Fruit fly (Drosophila melanogaster) ovary, adult (tissue): Measurements from ENCODE around the gene tctn.
A peak's percentile ranks its signal among the peaks of the same experiment; 100 is the strongest.

Experiments
- CG17801 ChIP-seq: fragments of 200-800 bp; optimal IDR thresholded peaks from 2 replicates; lab custom pipeline; 2019; ENCODE audit warnings: missing biosample characterization, mild to moderate bottlenecking, missing genetic modification characterization, moderate library complexity; ENCODE audit not compliant: partially characterized antibody

Gene tctn

DNA sequence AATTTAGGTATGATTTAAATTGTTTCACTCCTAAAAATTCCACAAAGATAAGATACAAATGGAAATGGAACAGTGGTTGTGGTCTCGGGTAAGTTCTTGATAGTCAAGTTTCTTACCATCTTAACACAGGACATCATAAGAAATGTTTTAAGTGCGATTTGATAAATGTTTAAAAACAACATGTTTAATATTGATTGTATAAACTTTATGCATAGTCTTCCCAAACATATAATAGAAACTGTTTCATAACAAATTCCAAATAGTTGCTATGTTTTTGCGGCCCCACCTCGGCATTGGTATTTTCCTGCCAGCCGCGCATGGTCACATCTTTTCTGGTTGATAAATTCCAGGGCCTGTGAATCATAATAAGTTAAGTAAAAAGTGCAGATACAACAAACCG is 5.6 kb downstream of the tctn start, which contains the start of gene Arpc4:
Gene Arpc4 (plus strand): TSS at position 318 of the 400 bp plus-strand sequence.
- peak; percentile 23 for TF ChIP-seq CG17801 (GFP tag; lab: Kevin White, UChicago)

DNA sequence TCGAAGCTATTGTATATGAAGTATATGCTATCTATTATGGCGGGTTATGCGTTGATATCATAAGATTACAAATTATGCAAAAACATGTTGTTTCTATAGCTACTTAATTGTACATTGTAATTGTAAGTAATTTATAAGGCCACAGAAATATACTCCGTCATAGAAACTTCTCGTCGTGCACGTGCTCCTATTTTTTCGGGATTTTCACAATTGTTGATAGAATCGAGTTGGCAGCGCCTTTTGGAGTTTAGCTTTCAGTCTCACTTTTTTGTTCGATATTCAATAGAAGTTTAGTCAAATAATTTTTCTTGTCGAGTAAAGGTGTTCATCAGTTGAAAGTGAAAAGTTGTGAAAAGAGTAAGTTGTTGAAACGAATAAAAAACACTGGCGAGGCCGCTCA is 12.2 kb downstream of the tctn start, which contains the start of gene CG31642:
Gene CG31642 (plus strand): TSS at position 301 of the 400 bp plus-strand sequence.
- no peak for TF ChIP-seq CG17801 (GFP tag; lab: Kevin White, UChicago)

DNA sequence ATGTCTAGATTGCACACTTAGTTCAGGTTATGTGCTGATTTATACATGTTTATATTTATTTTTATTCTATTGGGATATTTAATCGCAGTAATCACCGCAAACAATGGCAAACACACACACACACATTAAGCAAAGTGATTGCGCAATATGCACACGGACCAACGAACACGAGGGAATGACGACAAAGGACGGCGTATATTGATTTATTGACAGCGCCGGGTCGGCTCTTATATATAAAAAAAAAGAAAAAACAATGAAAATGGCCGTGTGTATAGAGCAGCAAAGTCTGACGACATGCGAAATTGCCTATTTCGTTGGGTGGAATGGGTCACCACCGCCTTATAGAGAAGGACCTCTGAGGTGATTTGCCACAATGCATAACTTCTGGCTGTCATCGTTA is 19.7 kb downstream of the tctn start:
- TF ChIP-seq CG17801 (GFP tag; lab: Kevin White, UChicago) = no peak

DNA sequence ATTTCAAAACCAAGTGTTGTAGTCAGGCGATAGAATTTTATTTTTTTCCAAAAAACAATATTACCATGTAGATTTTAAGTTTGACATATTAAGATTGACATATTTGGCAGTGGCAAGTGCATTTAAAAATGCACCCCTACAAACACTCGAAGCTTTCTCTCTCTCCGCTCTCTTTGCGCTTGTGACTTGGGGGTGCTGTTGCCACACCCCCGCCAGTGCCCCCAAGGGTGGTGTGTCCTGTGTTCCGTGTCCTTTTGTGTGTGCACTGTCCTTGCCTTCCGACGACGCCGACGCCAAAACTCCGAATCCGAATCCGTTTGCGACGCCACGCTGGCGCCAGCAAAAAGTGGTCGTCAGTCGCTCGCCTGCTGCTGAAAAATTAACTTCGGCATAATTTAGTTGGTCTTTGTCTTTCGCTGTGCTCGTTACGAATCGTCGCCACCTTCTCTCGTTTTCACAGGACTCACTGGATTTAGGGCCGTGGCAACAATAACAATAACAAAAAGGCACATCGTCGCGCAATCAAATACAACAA is 21.1 kb downstream of the tctn start:
- no peak for TF ChIP-seq CG17801 (GFP tag; lab: Kevin White, UChicago)

DNA sequence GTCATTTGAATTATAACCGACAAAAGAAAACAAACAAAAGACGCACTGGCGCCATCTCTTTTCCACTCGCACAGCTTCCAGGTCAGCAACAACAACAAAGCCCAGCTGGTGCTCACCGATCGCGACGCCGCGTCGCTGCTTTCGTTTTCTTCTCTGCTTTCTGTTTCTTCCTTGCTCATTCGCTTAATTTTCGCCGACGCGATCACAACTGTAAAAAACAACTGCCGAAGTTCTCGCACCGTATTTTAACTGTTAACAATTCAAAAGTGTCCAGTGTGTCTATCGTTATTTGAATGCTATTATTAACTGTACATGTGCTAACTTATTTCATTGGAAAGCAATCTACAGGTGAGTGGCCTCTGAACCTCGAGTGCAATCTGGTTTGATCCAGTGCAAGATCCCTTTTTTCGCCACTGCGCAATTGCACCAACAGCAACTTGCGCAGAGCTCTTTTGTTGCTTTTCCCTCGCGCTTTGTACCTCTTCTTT is 30.2 kb downstream of the tctn start, which contains the start of gene stai:
Gene stai (plus strand): TSS at position 176 of the 488 bp plus-strand sequence.
- peak; percentile 59 for TF ChIP-seq CG17801 (GFP tag; lab: Kevin White, UChicago)

DNA sequence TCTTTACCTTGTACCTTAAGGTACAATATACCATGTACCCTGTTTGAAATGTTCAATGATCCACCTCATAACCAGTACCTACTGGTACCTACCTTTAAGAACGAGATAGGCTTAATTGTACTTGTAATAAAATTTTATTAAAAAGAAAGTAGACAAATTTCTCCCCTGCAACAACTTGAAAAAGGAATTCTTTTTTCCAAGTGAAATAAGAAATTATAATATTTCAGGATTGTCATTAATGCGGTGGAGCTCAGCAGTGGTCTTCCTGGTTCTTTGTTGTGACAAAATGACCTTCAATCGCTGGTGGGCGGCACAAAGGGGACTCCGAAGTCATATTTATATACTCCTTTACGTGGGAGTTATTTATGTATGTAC is 31.2 kb downstream of the tctn start:
- TF ChIP-seq CG17801 (GFP tag; lab: Kevin White, UChicago) = no peak

DNA sequence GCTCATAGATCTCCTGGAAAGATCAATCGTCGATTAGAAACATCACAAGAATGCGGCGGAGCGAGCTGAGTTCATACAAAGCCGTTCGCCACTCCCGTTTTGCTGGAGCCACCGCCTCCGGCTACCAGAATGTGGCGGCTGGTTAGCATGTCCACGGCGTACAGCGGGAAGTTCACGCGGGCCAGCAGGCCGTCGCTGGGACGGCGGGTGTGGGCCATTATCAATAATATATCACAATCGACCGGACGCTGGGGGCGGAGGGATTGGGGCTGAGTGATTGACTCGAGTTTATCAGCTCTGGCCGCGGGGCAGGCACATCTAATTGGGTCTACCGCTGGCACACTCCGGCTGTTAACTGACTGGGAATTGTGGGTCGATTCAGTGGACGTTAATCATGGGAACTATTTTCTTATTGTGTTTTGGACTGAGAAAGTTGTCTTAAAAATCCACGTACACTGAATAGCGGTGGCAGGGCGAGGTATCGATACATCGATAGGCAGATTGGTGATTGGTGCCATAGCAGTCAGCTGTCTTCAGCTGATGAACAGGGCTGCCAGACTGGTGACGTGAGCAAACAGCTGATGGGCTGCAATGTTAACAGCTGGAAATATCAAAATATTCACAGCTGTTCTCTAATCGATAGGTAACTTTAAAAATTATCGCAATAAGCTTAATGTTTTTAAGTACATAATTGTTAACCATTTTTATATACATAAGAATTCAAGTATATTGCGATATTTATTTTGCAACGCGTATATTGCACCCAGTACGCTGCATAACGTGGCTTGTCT is 31.8 kb downstream of the tctn start, which contains the start of gene CG9175:
Gene CG9175 (minus strand): TSS at position 488 of the 791 bp plus-strand sequence.
- peak; percentile 30 for TF ChIP-seq CG17801 (GFP tag; lab: Kevin White, UChicago)

DNA sequence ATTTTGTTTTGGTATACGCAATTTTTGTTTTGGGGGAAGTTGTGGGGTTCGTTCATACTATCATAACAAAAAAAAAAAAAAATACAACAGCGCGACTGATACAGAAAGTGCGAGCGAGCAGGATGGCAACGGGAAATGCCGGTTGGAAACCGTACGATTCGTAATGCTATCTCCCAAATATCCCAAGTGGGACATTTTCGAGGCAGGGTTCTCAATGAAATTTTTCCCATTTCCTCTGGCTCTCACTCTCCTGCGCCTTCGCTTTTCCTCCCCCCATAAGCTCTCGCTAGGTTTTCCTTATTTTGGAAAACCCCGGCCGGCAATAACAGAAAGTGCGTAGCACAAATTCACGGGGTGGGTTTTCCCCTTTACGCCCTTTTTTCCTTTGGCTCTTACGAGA is 38.2 kb downstream of the tctn start:
- no peak for TF ChIP-seq CG17801 (GFP tag; lab: Kevin White, UChicago)

DNA sequence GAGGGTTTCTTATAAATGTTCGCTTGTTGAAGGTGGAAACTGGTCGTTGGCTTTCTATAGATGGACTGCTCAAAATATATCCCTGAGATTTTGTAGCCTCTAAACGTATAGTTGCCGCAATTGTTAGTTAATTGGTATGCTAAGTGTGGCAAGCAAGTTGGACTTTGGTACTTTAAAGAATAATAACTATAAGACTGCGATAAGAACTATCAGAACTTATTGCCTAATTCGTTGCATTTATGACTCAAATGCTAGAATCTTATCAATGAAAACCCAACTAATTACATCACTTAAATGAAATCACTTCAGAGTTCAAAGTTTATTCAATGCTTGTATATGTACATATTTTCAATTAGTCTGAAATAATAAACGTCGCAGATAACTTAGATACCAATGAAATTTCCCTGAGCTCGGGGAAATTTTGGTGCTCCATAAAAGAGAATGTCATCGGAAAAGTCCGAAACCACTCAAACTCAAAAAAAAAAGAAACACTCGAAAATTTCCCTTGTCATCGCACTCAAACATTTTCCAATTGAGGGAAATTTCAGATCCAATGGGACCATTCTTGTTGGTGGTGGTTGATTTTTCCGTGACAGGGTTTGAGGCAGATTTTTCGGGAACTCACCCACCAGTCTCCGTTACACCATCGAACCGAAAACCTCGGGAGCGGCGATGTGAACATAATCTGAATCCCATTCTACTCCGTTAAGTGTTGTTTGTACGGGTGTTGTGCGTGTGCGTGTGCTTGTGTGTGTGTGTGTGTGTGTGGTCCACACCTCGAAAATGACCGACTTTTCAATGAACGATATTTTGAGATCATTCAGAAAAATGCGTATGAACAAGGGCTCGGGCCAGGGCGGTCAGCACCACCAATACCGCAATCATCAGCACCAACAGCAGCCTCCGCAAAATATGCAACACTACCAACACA is 39.4 kb downstream of the tctn start, which contains the start of gene CG45075:
Gene CG45075 (plus strand): TSS at position 627 of the 931 bp plus-strand sequence.
- no peak for TF ChIP-seq CG17801 (GFP tag; lab: Kevin White, UChicago)

DNA sequence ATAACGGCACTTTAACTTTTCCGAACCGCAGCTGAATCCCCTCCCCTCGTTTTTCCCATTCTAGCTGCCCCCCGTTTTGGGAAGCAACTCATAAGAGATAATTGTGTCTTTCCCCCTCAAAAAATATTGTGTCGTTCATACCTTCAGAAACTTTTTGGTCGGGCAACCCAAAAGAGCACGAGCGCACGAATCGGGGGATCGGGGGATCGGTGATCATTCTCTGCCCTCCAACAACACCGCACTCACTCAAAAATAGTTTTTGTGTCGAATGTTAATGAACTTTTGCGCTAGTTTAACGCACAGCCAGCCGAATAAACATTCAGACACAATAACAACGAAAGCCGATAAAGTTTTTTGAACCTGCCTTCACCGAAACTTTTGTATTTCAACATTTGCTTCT is 40.1 kb downstream of the tctn start:
- no peak for TF ChIP-seq CG17801 (GFP tag; lab: Kevin White, UChicago)

DNA sequence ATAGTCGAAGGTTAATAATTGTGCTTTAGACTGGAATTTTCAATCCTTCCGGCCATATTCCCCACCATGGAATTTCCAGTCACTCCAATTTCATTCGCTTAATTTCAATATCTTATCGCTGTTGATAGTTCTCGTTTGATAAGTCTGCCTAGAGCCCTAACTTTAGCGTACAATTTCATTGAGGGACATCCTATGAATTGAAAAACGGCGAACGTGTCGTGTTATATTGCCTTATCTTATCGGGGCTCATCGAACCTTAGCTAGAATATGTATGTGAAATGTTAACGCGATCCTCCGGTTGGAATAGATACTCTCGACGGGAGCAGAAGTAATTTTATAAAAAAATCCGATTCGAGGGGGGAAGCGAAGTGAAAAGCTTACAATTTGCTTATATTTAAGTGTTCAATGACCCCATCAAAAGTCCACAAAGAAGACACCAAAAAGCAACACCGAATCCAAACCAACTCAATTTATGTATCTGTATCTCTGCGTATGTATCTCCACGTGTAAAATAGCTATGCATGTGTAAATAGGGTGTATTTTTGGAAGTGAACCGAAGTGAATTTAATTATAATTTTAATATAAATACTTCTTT is 40.8 kb downstream of the tctn start:
- no peak for TF ChIP-seq CG17801 (GFP tag; lab: Kevin White, UChicago)

DNA sequence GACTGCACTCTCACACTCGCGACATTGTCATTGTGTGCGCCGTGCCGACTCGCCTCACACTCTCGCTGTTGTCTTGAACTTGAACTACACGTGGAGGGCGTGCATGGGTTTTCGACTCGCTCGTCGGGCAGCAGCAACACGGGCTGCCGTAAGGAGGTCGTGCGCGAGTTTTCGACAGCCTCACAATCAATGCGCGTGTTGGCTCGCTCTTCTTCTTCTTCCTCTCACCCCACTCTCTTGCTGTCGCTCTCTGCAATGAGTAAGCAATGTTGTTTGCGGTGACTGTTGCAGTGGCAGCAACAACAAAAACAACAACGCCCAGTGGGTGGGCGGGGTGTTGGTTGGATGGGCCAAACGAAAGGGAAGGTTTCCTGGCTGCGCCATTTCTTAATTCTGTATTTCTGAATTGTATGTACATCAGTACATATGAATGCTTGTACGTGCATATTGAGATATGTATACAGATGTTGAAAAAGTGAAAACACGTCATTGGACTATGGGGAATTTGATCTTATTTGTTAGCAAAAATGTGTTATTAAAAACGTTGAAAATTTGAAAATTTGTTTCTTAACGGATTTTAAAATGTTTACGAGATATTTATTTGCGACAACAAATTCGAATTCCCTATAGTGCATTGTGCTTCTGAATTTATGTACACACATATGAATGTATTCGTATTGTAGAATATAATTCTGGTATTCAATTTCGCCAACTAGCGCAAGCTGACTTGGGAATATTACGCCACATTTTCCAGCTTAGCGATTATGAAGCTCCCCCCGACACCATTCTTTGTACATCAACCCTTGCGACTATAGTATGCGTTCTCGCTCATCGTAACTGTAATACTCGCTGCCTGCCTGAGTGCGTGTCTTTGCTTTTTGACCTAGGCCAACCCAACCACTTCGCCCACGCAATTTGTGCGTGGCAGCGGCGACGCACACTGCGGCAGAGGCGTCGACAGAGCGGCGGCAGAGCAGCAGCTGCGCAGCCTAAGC is 41.8 kb downstream of the tctn start:
- TF ChIP-seq CG17801 (GFP tag; lab: Kevin White, UChicago) = peak; percentile 75

DNA sequence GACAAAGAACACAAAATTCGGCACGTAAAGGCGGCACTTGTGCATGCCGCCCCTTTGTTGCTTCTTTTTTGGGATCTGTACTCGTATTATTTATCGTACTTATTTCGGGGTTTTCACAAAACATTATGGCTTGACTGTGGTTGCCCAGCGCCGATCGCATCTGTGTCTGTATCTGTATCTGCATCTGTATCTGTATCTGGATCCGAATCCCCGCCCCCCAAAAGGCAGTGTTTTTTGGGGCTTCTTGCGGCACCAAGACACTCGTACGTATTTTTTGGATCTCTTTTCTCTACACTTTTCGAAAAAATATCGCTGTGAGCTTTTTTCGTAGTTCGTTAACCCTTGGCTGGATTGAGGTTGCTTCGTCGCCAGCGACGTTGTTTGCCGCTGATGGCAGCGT is 42.8 kb downstream of the tctn start:
- no peak for TF ChIP-seq CG17801 (GFP tag; lab: Kevin White, UChicago)
